Worm (Caenorhabditis elegans): Measurements from ENCODE around the gene ZC239.14.

DNA sequence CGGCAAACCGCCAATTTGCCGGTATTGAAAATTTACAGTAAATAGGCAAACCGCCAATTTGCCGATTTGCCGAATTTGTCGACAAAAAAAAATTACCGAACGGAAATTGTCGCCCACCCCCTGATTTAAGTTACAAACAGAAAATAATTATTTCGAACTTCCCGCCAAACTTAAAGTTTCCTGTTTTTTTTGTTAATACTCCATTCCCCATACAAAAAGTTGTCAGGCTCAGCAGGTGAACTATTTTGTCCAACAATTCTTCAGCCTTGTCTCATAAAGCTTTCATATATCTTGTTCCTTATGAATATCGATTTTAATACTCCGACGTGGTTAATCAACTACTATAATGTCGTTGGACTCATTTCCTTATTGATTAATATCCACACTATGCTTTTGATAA is 18.4 kb downstream of the ZC239.14 start, which contains the start of gene sri-50:
- TF ChIP-seq nhr-129 (tag; optimal IDR thresholded peaks at IDR 0.05) (no peak), nhr-11 (tag; optimal IDR thresholded peaks at IDR 0.05) (no peak), elt-1 (tag; optimal IDR thresholded peaks at IDR 0.05) (no peak), ZK546.5 (tag; optimal IDR thresholded peaks at IDR 0.05) (no peak), snpc-4 (tag; optimal IDR thresholded peaks at IDR 0.05) (no peak), skn-1 (tag; optimal IDR thresholded peaks at IDR 0.05) (no peak), mdl-1 (tag; optimal IDR thresholded peaks at IDR 0.05) (no peak), R02D3.7 (tag; optimal IDR thresholded peaks at IDR 0.05) (no peak), aly-2 (tag; optimal IDR thresholded peaks at IDR 0.05) (no peak)
